Worm (Caenorhabditis elegans) whole organism, midembryonic: Measurements from ENCODE around the gene bath-36.

Source experiments
- T22C8.4 ChIP-seq: fragments of 200-800 bp; sonication (Bioruptor generic); IDR thresholded peaks from 2 replicates; pipeline ENCODE4 v1.3.6; 2022; ENCODE audit warnings: missing genetic modification characterization, missing compliant biosample characterization
- cog-1 ChIP-seq: sonication (generic microtip); optimal IDR thresholded peaks from 2 replicates; lab custom pipeline; 2016; ENCODE audit warnings: missing genetic modification characterization, missing compliant biosample characterization
- flt-1 ChIP-seq: fragments of 200-800 bp; sonication (Bioruptor generic); IDR thresholded peaks from 2 replicates; pipeline ENCODE4 v1.3.6; 2022; ENCODE audit warnings: missing genetic modification characterization, missing compliant biosample characterization
- klf-2 ChIP-seq: fragments of 200-800 bp; sonication (Bioruptor generic); conservative IDR thresholded peaks from 2 replicates; pipeline ENCODE4 v1.3.6; 2022; ENCODE audit warnings: missing genetic modification reagents, missing genetic modification characterization, missing compliant biosample characterization
- med-1 ChIP-seq: sonication (generic microtip); optimal IDR thresholded peaks from 2 replicates; lab custom pipeline; 2017; ENCODE audit warnings: missing genetic modification characterization, mild to moderate bottlenecking, missing compliant biosample characterization, antibody characterized with exemption, missing genetic modification reagents; ENCODE audit not compliant: insufficient read depth
- ref-1 ChIP-seq: fragments of 200-800 bp; sonication (Bioruptor generic); conservative IDR thresholded peaks from 2 replicates; pipeline ENCODE4 v1.3.6; 2022; ENCODE audit warnings: missing genetic modification reagents, missing genetic modification characterization, missing compliant biosample characterization
- tab-1 ChIP-seq: fragments of 200-800 bp; sonication (Bioruptor generic); IDR thresholded peaks from 2 replicates; pipeline ENCODE4 v1.3.6; 2022; ENCODE audit warnings: missing genetic modification characterization, missing compliant biosample characterization
- ztf-23 ChIP-seq: fragments of 200-800 bp; sonication (Bioruptor generic); IDR thresholded peaks from 2 replicates; pipeline ENCODE4 v1.3.6; 2022; ENCODE audit warnings: missing genetic modification reagents, missing genetic modification characterization, missing compliant biosample characterization
- ztf-29 ChIP-seq: fragments of 200-800 bp; sonication (Bioruptor generic); IDR thresholded peaks from 2 replicates; pipeline ENCODE4 v1.3.6; 2022; ENCODE audit warnings: missing genetic modification reagents, missing genetic modification characterization, missing compliant biosample characterization

bath-36 gene

ce11 chrV:15152010-15152409 is 35.7 kb upstream of the bath-36 start:
- TF ChIP-seq T22C8.4 (GFP tag; lab: Robert Waterston, UW) (no peak), med-1 (GFP tag; lab: Kevin White, UChicago) (no peak), tab-1 (GFP tag; lab: Robert Waterston, UW) (no peak), ztf-29 (GFP tag; lab: Robert Waterston, UW) (no peak), klf-2 (no peak)

DNA sequence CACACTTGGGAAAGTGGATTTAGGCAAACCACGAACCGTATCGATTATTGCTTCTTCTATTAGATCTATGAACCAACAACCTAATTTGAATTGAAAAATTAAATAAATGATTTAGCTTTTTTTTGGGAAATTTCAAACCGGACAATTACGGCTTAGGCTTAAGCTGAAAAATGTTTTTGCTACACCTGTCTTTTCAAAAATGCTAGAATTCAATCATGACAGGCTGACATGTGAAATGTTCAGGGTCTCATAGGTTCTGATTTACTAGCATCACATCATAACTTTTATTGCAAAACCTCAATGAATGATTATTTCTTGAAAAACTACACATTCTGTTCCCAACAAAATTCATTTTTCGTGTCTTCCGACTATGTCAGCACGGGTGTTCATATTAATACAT is 34.4 kb upstream of the bath-36 start, which contains the start of gene srh-55:
Gene srh-55 (plus strand): TSS at position 301 of the 400 bp plus-strand sequence.
- TF ChIP-seq cog-1 (tag; lab: Kevin White, UChicago) = no peak
- no peak for TF ChIP-seq flt-1 (GFP tag; lab: Robert Waterston, UW)
- TF ChIP-seq ztf-23 (GFP tag; lab: Robert Waterston, UW) = no peak
- no peak for TF ChIP-seq ref-1
- TF ChIP-seq klf-2 = no peak
- no peak for TF ChIP-seq tab-1 (GFP tag; lab: Robert Waterston, UW)
- TF ChIP-seq ztf-29 (GFP tag; lab: Robert Waterston, UW) = no peak
- no peak for TF ChIP-seq T22C8.4 (GFP tag; lab: Robert Waterston, UW)
- no peak for TF ChIP-seq med-1 (GFP tag; lab: Kevin White, UChicago)

ce11 chrV:15156504-15156903 is 31.2 kb upstream of the bath-36 start:
- no peak for TF ChIP-seq cog-1 (tag; lab: Kevin White, UChicago)
- no peak for TF ChIP-seq flt-1 (GFP tag; lab: Robert Waterston, UW)

DNA sequence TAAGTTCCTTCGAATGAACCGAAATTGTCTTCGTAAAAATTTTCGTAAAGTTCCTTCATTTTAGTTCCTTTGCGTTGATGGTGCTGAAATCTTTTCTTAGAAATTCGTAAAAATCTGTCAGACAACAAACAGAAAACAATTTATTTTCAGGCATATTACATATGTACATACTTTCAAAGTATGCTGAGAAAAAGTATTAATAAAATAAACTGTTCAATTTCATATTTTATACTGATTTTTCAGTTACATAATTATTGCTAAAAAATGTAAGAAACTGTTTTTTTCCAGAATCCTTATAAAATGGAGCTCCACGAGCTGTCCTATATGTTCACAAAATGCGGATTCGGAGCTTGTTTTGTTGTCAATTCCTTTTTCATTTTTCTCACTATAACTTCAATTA is 29.0 kb upstream of the bath-36 start, which contains the start of gene str-45:
Gene str-45 (plus strand): TSS at position 301 of the 400 bp plus-strand sequence.
- TF ChIP-seq cog-1 (tag; lab: Kevin White, UChicago) (no peak), ztf-23 (GFP tag; lab: Robert Waterston, UW) (no peak), flt-1 (GFP tag; lab: Robert Waterston, UW) (no peak), tab-1 (GFP tag; lab: Robert Waterston, UW) (no peak), T22C8.4 (GFP tag; lab: Robert Waterston, UW) (no peak), ref-1 (no peak), klf-2 (no peak), med-1 (GFP tag; lab: Kevin White, UChicago) (no peak), ztf-29 (GFP tag; lab: Robert Waterston, UW) (no peak)

DNA sequence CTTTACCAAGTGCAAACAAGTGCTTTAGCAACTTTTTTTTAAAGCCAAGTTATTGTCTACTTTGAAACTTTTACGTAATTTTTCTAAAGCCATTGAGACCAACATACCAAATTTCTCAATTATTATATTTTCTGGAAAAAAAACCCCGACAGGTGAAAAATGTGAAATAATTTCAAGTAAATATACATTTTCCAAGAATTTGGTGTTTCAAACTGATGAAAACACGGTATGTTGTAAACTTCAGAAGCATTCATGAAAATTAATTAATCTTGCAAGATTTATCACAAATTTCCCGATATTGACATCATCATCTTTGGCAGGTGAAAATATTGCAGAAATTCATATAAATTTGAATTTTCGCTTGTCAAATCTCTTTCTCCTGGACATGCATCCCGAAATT is 25.0 kb upstream of the bath-36 start, which contains the start of gene srz-11:
Gene srz-11 (plus strand): TSS at position 386 of the 400 bp plus-strand sequence.
- no peak for TF ChIP-seq ztf-29 (GFP tag; lab: Robert Waterston, UW)
- TF ChIP-seq T22C8.4 (GFP tag; lab: Robert Waterston, UW) = no peak
- TF ChIP-seq cog-1 (tag; lab: Kevin White, UChicago) = no peak
- TF ChIP-seq flt-1 (GFP tag; lab: Robert Waterston, UW) = no peak
- no peak for TF ChIP-seq ztf-23 (GFP tag; lab: Robert Waterston, UW)

DNA sequence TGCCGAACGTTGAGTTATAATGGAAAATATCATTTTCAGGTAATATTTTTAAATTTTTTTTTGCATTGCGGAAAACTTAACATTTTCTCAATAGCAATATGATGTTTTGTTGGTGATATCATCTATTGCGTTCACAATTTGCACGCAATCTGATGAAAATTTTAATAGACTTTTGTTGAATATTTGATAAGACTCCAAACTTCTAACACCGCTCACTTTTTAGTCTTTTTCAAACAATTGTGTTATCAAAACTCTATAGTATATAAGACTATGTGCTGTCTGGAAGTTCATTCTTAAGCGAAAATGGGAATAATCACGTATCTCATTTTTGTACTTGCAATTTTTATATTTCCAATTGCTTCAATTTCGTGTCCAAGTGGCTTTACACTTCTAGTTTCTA is 12.2 kb upstream of the bath-36 start, which contains the start of gene clec-47:
Gene clec-47 (plus strand): TSS at position 301 of the 400 bp plus-strand sequence.
- TF ChIP-seq cog-1 (tag; lab: Kevin White, UChicago) (no peak), flt-1 (GFP tag; lab: Robert Waterston, UW) (no peak), klf-2 (no peak), ztf-23 (GFP tag; lab: Robert Waterston, UW) (no peak), ztf-29 (GFP tag; lab: Robert Waterston, UW) (no peak), med-1 (GFP tag; lab: Kevin White, UChicago) (no peak), ref-1 (no peak), tab-1 (GFP tag; lab: Robert Waterston, UW) (no peak), T22C8.4 (GFP tag; lab: Robert Waterston, UW) (no peak)

DNA sequence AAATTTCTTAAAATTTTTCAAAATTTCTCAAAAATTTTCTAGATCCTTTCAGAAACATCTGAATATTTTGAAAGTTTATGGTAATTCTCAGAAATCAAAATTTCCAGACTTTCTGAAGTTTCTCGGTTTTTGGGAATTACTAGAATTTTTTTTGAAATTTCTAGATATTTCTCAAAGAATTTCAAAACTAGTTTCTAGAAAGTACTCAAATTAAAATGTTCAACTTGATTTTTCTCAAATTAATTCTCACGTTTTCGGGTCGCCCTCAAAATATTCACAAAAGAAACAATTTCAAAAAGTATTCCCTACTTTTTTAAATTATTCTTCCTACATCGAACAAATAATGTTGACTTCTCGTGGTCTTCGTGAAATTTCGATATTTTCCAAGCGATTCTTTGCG is 7.9 kb upstream of the bath-36 start, which contains the start of gene T09F5.10:
Gene T09F5.10 (plus strand): TSS at position 301 of the 400 bp plus-strand sequence.
- TF ChIP-seq flt-1 (GFP tag; lab: Robert Waterston, UW) (no peak), med-1 (GFP tag; lab: Kevin White, UChicago) (no peak), ztf-29 (GFP tag; lab: Robert Waterston, UW) (no peak), T22C8.4 (GFP tag; lab: Robert Waterston, UW) (no peak), ref-1 (no peak), tab-1 (GFP tag; lab: Robert Waterston, UW) (no peak), klf-2 (no peak), ztf-23 (GFP tag; lab: Robert Waterston, UW) (no peak), cog-1 (tag; lab: Kevin White, UChicago) (no peak)

ce11 chrV:15181899-15182298 is 5.8 kb upstream of the bath-36 start:
- TF ChIP-seq tab-1 (GFP tag; lab: Robert Waterston, UW) (no peak), ztf-23 (GFP tag; lab: Robert Waterston, UW) (no peak), cog-1 (tag; lab: Kevin White, UChicago) (no peak), T22C8.4 (GFP tag; lab: Robert Waterston, UW) (no peak), ztf-29 (GFP tag; lab: Robert Waterston, UW) (no peak), flt-1 (GFP tag; lab: Robert Waterston, UW) (no peak), ref-1 (no peak), klf-2 (no peak), med-1 (GFP tag; lab: Kevin White, UChicago) (no peak)

- TF ChIP-seq klf-2 = no peak
- TF ChIP-seq T22C8.4 (GFP tag; lab: Robert Waterston, UW) = no peak
- TF ChIP-seq cog-1 (tag; lab: Kevin White, UChicago) = no peak
- no peak for TF ChIP-seq flt-1 (GFP tag; lab: Robert Waterston, UW)
- TF ChIP-seq ref-1 = no peak
- TF ChIP-seq med-1 (GFP tag; lab: Kevin White, UChicago) = no peak
Measured at ce11 chrV:15182407-15182806, 5.3 kb upstream of the bath-36 start, which contains the start of gene fbxa-84. fbxa-84 (plus strand) TSS chrV:15182440.
